Worm (Caenorhabditis elegans): Measurements from ENCODE around the gene dlg-1.

ce11 chrX:5505148-5505547 is 25.6 kb downstream of the dlg-1 start, which contains the start of gene T23F2.2:
- TF ChIP-seq ZK546.5 (tag; optimal IDR thresholded peaks at IDR 0.05), result no peak
- no peak for TF ChIP-seq nfya-1 (tag; optimal IDR thresholded peaks at IDR 0.05; ENCODE audit: insufficient read depth)

Measured in whole organism, L3 larva.